Worm (Caenorhabditis elegans) whole organism, young adult: ENCODE results near the gene F52D1.2.
A peak's percentile ranks its signal among the peaks of the same experiment; 100 is the strongest.

ENCODE experiments used
- B0261.1 ChIP-seq: sonication (generic microtip); optimal IDR thresholded peaks from 2 replicates; lab custom pipeline; 2016; ENCODE audit warnings: mild to moderate bottlenecking, missing genetic modification characterization, moderate library complexity, missing compliant biosample characterization
- C06A6.2 ChIP-seq: fragments of 200-800 bp; sonication (Bioruptor generic); conservative IDR thresholded peaks from 2 replicates; pipeline ENCODE4 v1.3.6; 2022; ENCODE audit warnings: missing genetic modification characterization, missing compliant biosample characterization
- F23B12.7 ChIP-seq: sonication (generic microtip); optimal IDR thresholded peaks from 2 replicates; lab custom pipeline; 2017; ENCODE audit warnings: missing genetic modification characterization, mild to moderate bottlenecking, missing compliant biosample characterization, antibody characterized with exemption, moderate library complexity; ENCODE audit not compliant: insufficient read depth
- F57A8.1 ChIP-seq: fragments of 200-800 bp; sonication (Bioruptor generic); optimal IDR thresholded peaks from 2 replicates; lab custom pipeline; 2018; ENCODE audit warnings: mild to moderate bottlenecking, missing genetic modification characterization, moderate library complexity, missing compliant biosample characterization
- T07F8.4 ChIP-seq: sonication (generic microtip); optimal IDR thresholded peaks from 2 replicates; lab custom pipeline; 2016; ENCODE audit warnings: mild to moderate bottlenecking, missing genetic modification characterization, moderate library complexity, missing compliant biosample characterization
- T26A5.8 ChIP-seq: sonication (generic microtip); optimal IDR thresholded peaks from 2 replicates; lab custom pipeline; 2016; ENCODE audit warnings: missing genetic modification characterization, missing compliant biosample characterization
- Y79H2A.3 ChIP-seq: fragments of 200-800 bp; sonication (Bioruptor generic); conservative IDR thresholded peaks from 2 replicates; pipeline ENCODE4 v1.3.6; 2022; ENCODE audit warnings: missing genetic modification reagents, missing genetic modification characterization, missing compliant biosample characterization
- ZK185.1 ChIP-seq: sonication (generic microtip); optimal IDR thresholded peaks from 2 replicates; lab custom pipeline; 2016; ENCODE audit warnings: mild to moderate bottlenecking, missing genetic modification characterization, missing compliant biosample characterization; ENCODE audit not compliant: poor library complexity, severe bottlenecking
- ama-1 ChIP-seq, 3 experiments: fragments of 150-350 bp in 1 of 3; sonication (generic microtip) in 2 of 3; optimal IDR thresholded peaks; 2 replicates each; lab custom pipeline; 2014 to 2018; ENCODE audit warnings: missing biosample characterization in 2 of 3, missing genetic modification characterization in 2 of 3, missing genetic modification reagents in 2 of 3
- athp-1 ChIP-seq: sonication (generic microtip); optimal IDR thresholded peaks from 2 replicates; lab custom pipeline; 2017; ENCODE audit warnings: mild to moderate bottlenecking, missing genetic modification characterization, missing compliant biosample characterization
- attf-5 ChIP-seq: fragments of 200-800 bp; sonication (Bioruptor generic); optimal IDR thresholded peaks from 2 replicates; lab custom pipeline; 2018; ENCODE audit warnings: mild to moderate bottlenecking, missing genetic modification characterization, missing compliant biosample characterization
- attf-6 ChIP-seq: fragments of 200-800 bp; sonication (Bioruptor generic); IDR thresholded peaks from 2 replicates; pipeline ENCODE4 v1.3.6; 2022; ENCODE audit warnings: missing genetic modification reagents, missing genetic modification characterization, missing compliant biosample characterization
- bed-1 ChIP-seq: fragments of 200-800 bp; sonication (Bioruptor generic); IDR thresholded peaks from 2 replicates; pipeline ENCODE4 v1.3.6; 2022; ENCODE audit warnings: missing genetic modification reagents, missing genetic modification characterization, missing compliant biosample characterization
- ceh-27 ChIP-seq: fragments of 200-800 bp; sonication (Bioruptor generic); optimal IDR thresholded peaks from 2 replicates; lab custom pipeline; 2018; ENCODE audit warnings: mild to moderate bottlenecking, missing genetic modification characterization, moderate library complexity, missing compliant biosample characterization
- ceh-58 ChIP-seq: fragments of 200-800 bp; sonication (Bioruptor generic); IDR thresholded peaks from 2 replicates; pipeline ENCODE4 v1.3.6; 2022; ENCODE audit warnings: missing genetic modification characterization, missing compliant biosample characterization
- chd-7 ChIP-seq: sonication (generic microtip); optimal IDR thresholded peaks from 2 replicates; lab custom pipeline; 2016; ENCODE audit warnings: mild to moderate bottlenecking, missing genetic modification characterization, moderate library complexity, missing compliant biosample characterization
- dpff-1 ChIP-seq: sonication (generic microtip); optimal IDR thresholded peaks from 2 replicates; lab custom pipeline; 2017; ENCODE audit warnings: mild to moderate bottlenecking, missing genetic modification characterization, missing compliant biosample characterization
- egl-44 ChIP-seq: fragments of 200-800 bp; sonication (Bioruptor generic); IDR thresholded peaks from 2 replicates; pipeline ENCODE4 v1.3.6; 2022; ENCODE audit warnings: missing genetic modification reagents, missing genetic modification characterization, missing compliant biosample characterization
- gei-17 ChIP-seq: fragments of 200-800 bp; sonication (Bioruptor generic); optimal IDR thresholded peaks from 2 replicates; lab custom pipeline; 2018; ENCODE audit warnings: mild to moderate bottlenecking, missing genetic modification characterization, missing compliant biosample characterization
- him-1 ChIP-seq: sonication (generic microtip); optimal IDR thresholded peaks from 2 replicates; lab custom pipeline; 2016; ENCODE audit warnings: missing genotype, missing genetic modification reagents, missing genetic modification characterization, missing compliant biosample characterization
- hlh-26 ChIP-seq: fragments of 200-800 bp; sonication (Bioruptor generic); conservative IDR thresholded peaks from 2 replicates; pipeline ENCODE4 v1.3.6; 2022; ENCODE audit warnings: missing genetic modification reagents, missing genetic modification characterization, missing compliant biosample characterization
- hmg-20 ChIP-seq: fragments of 200-800 bp; sonication (Bioruptor generic); IDR thresholded peaks from 2 replicates; pipeline ENCODE4 v1.3.6; 2022; ENCODE audit warnings: missing genetic modification reagents, missing genetic modification characterization, missing compliant biosample characterization
- hrde-1 ChIP-seq: sonication (generic microtip); optimal IDR thresholded peaks from 2 replicates; lab custom pipeline; 2016; ENCODE audit warnings: missing genetic modification characterization, mild to moderate bottlenecking, missing compliant biosample characterization, moderate library complexity, missing genotype, missing genetic modification reagents, borderline replicate concordance
- hsf-1 ChIP-seq: fragments of 200-800 bp; sonication (Bioruptor generic); IDR thresholded peaks from 2 replicates; pipeline ENCODE4 v1.3.6; 2022; ENCODE audit warnings: missing genetic modification reagents, missing genetic modification characterization, missing compliant biosample characterization
- let-607 ChIP-seq, 2 experiments: fragments of 200-800 bp in 1 of 2; sonication (Bioruptor generic) in 1 of 2; sonication (generic microtip) in 1 of 2; optimal IDR thresholded peaks; 2 replicates each; lab custom pipeline; 2016 to 2018; ENCODE audit warnings: mild to moderate bottlenecking in 2 of 2, missing compliant biosample characterization in 2 of 2, missing genetic modification characterization in 2 of 2, moderate library complexity in 2 of 2, missing genotype in 1 of 2
- lin-26 ChIP-seq: fragments of 200-800 bp; sonication (Bioruptor generic); IDR thresholded peaks from 2 replicates; pipeline ENCODE4 v1.3.6; 2022; ENCODE audit warnings: missing genetic modification reagents, missing genetic modification characterization, missing compliant biosample characterization
- lsl-1 ChIP-seq: fragments of 200-800 bp; sonication (Bioruptor generic); optimal IDR thresholded peaks from 2 replicates; lab custom pipeline; 2018; ENCODE audit warnings: mild to moderate bottlenecking, missing genetic modification characterization, moderate library complexity, missing compliant biosample characterization
- mes-4 ChIP-seq: sonication (generic microtip); optimal IDR thresholded peaks from 2 replicates; lab custom pipeline; 2016; ENCODE audit warnings: missing genotype, missing genetic modification characterization, missing compliant biosample characterization
- mxl-1 ChIP-seq: sonication (generic microtip); optimal IDR thresholded peaks from 2 replicates; lab custom pipeline; 2016; ENCODE audit warnings: missing genetic modification characterization, missing compliant biosample characterization
- nfyb-1 ChIP-seq: fragments of 200-800 bp; sonication (Bioruptor generic); IDR thresholded peaks from 2 replicates; pipeline ENCODE4 v1.3.6; 2022; ENCODE audit warnings: missing genetic modification reagents, missing genetic modification characterization, missing compliant biosample characterization
- rec-8 ChIP-seq, 2 experiments: sonication (generic microtip); optimal IDR thresholded peaks; 2 replicates each; lab custom pipeline; 2016; ENCODE audit warnings: mild to moderate bottlenecking in 2 of 2, missing genetic modification characterization in 2 of 2, missing genetic modification reagents in 2 of 2, missing genotype in 2 of 2, missing biosample characterization in 1 of 2, missing compliant biosample characterization in 1 of 2, moderate library complexity in 1 of 2
- repo-1 ChIP-seq: sonication (generic microtip); optimal IDR thresholded peaks from 2 replicates; lab custom pipeline; 2017; ENCODE audit warnings: mild to moderate bottlenecking, missing genetic modification characterization, missing compliant biosample characterization
- rpc-1 ChIP-seq, 2 experiments: fragments of 150-350 bp in 1 of 2; sonication (generic microtip) in 1 of 2; optimal IDR thresholded peaks; 2 replicates each; lab custom pipeline; 2014 to 2018; ENCODE audit warnings: missing biosample characterization in 1 of 2, missing genetic modification characterization in 1 of 2, missing genetic modification reagents in 1 of 2, missing genotype in 1 of 2
- snpc-1.3 ChIP-seq: sonication (generic microtip); optimal IDR thresholded peaks from 2 replicates; lab custom pipeline; 2017; ENCODE audit warnings: missing genetic modification characterization, mild to moderate bottlenecking, missing compliant biosample characterization, antibody characterized with exemption, moderate library complexity, missing genotype, missing genetic modification reagents; ENCODE audit not compliant: insufficient read depth
- snpc-3.4 ChIP-seq: sonication (generic microtip); optimal IDR thresholded peaks from 2 replicates; lab custom pipeline; 2017; ENCODE audit warnings: missing genetic modification characterization, mild to moderate bottlenecking, missing compliant biosample characterization, antibody characterized with exemption, moderate library complexity, missing genotype, missing genetic modification reagents
- snpc-4 ChIP-seq, 5 experiments: fragments of 150-350 bp in 1 of 5; sonication (generic microtip) in 4 of 5; optimal IDR thresholded peaks; 2 replicates each; lab custom pipeline; 2014 to 2018; ENCODE audit warnings: missing genetic modification characterization in 5 of 5, missing biosample characterization in 3 of 5, antibody characterized with exemption in 2 of 5, mild to moderate bottlenecking in 2 of 5, missing compliant biosample characterization in 2 of 5, missing genotype in 2 of 5, moderate library complexity in 2 of 5, missing genetic modification reagents in 1 of 5
- somi-1 ChIP-seq: fragments of 200-800 bp; sonication (Bioruptor generic); optimal IDR thresholded peaks from 2 replicates; lab custom pipeline; 2018; ENCODE audit warnings: mild to moderate bottlenecking, missing genetic modification characterization, missing compliant biosample characterization
- sptf-2 ChIP-seq: fragments of 200-800 bp; sonication (Bioruptor generic); optimal IDR thresholded peaks from 2 replicates; lab custom pipeline; 2018; ENCODE audit warnings: mild to moderate bottlenecking, missing genetic modification characterization, missing compliant biosample characterization
- tbp1 ChIP-seq: fragments of 200-800 bp; sonication (Bioruptor generic); optimal IDR thresholded peaks from 2 replicates; lab custom pipeline; 2018; ENCODE audit warnings: mild to moderate bottlenecking, missing genetic modification characterization, missing compliant biosample characterization
- ztf-18 ChIP-seq: sonication (generic microtip); optimal IDR thresholded peaks from 2 replicates; lab custom pipeline; 2016; ENCODE audit warnings: missing genotype, mild to moderate bottlenecking, missing genetic modification characterization, missing compliant biosample characterization
- ztf-25 ChIP-seq: fragments of 200-800 bp; sonication (Bioruptor generic); IDR thresholded peaks from 2 replicates; pipeline ENCODE4 v1.3.6; 2022; ENCODE audit warnings: missing genetic modification reagents, missing genetic modification characterization, missing compliant biosample characterization
- ztf-6 ChIP-seq: fragments of 200-800 bp; sonication (Bioruptor generic); IDR thresholded peaks from 2 replicates; pipeline ENCODE4 v1.3.6; 2022; ENCODE audit warnings: missing genetic modification reagents, missing genetic modification characterization, missing compliant biosample characterization

The F52D1.2 gene

ce11 chrX:489635-490105 lies 39.7 kb upstream of the F52D1.2 start, which contains the start of gene egl-17 (continued):
- TF ChIP-seq ceh-58 (GFP tag; lab: Robert Waterston, UW) (0 out of 2 replicates have a peak, but pooled peaks have one; percentile 76), ztf-18 (tag; lab: Kevin White, UChicago) (peak; percentile 72), tbp1 (GFP tag; lab: Kevin White, UChicago) (peak; percentile 95), him-1 (tag; lab: Kevin White, UChicago) (peak; percentile 98), repo-1 (tag; lab: Kevin White, UChicago) (peak; percentile 83), T26A5.8 (tag; lab: Kevin White, UChicago) (peak; percentile 63), let-607 (tag; optimal IDR thresholded peaks at IDR 0.05; lab: Kevin White, UChicago) (peak; percentile 64 to 69)
- TF ChIP-seq, all 124 proteins: peak for 101

ce11 chrX:487669-488068 lies 37.7 kb upstream of the F52D1.2 start:
- TF ChIP-seq snpc-1.3: peak; percentile 65
- peak; percentile 45; the same call in 1 of the 2 replicates for TF ChIP-seq nfyb-1 (GFP tag; lab: Robert Waterston, UW)
- 0 out of 2 replicates have a peak, but pooled peaks have one; percentile 31 for TF ChIP-seq ztf-6
- TF ChIP-seq dpff-1 (tag; lab: Kevin White, UChicago): no peak
- TF ChIP-seq ZK185.1 (tag; lab: Kevin White, UChicago): peak; percentile 47
- TF ChIP-seq mes-4 (tag; lab: Kevin White, UChicago): peak; percentile 65
- no peak for TF ChIP-seq gei-17 (GFP tag; lab: Kevin White, UChicago)
- TF ChIP-seq lin-26 (GFP tag; lab: Robert Waterston, UW): peak; percentile 96
- 0 out of 2 replicates have a peak, but pooled peaks have one; percentile 13 for TF ChIP-seq Y79H2A.3 (GFP tag; lab: Robert Waterston, UW)
- TF ChIP-seq snpc-3.4: peak; percentile 59
- peak; percentile 33 for TF ChIP-seq hrde-1 (tag; lab: Kevin White, UChicago)
- TF ChIP-seq hlh-26 (GFP tag; lab: Robert Waterston, UW): no peak
- TF ChIP-seq hmg-20 (GFP tag; lab: Robert Waterston, UW): 0 out of 2 replicates have a peak, but pooled peaks have one; percentile 17
- 0 out of 2 replicates have a peak, but pooled peaks have one; percentile 33 for TF ChIP-seq hsf-1 (GFP tag; lab: Robert Waterston, UW)
- 0 out of 2 replicates have a peak, but pooled peaks have one; percentile 28 for TF ChIP-seq bed-1 (GFP tag; lab: Robert Waterston, UW)
- TF ChIP-seq ama-1 (optimal IDR thresholded peaks at IDR 0.05; lab: Kevin White, UChicago): no peak
- peak; percentile 55 to 71 for TF ChIP-seq ama-1 (GFP tag; optimal IDR thresholded peaks at IDR 0.05; lab: Kevin White, UChicago)
- TF ChIP-seq attf-6 (GFP tag; lab: Robert Waterston, UW): peak; percentile 47; the same call in 1 of the 2 replicates
- TF ChIP-seq egl-44 (GFP tag; lab: Robert Waterston, UW): peak; percentile 63; the same call in 1 of the 2 replicates
- TF ChIP-seq snpc-4 (GFP tag; optimal IDR thresholded peaks at IDR 0.05; lab: Kevin White, UChicago): peak; percentile 70
- TF ChIP-seq snpc-4 (tag; optimal IDR thresholded peaks at IDR 0.05; lab: Kevin White, UChicago): peak in 1 of 4 experiments; percentile 77
- TF ChIP-seq attf-5 (GFP tag; lab: Kevin White, UChicago): peak; percentile 59
- TF ChIP-seq T07F8.4 (tag; lab: Kevin White, UChicago): peak; percentile 60
- peak; percentile 93; the same call in 1 of the 2 replicates for TF ChIP-seq ztf-25 (GFP tag; lab: Robert Waterston, UW)
- peak; percentile 16 for TF ChIP-seq ceh-27 (GFP tag; lab: Kevin White, UChicago)
- peak; percentile 16 for TF ChIP-seq F23B12.7 (tag; lab: Kevin White, UChicago)
- TF ChIP-seq rpc-1 (optimal IDR thresholded peaks at IDR 0.05; lab: Kevin White, UChicago): peak; percentile 84
- peak; percentile 99 for TF ChIP-seq rpc-1 (tag; optimal IDR thresholded peaks at IDR 0.05; lab: Kevin White, UChicago)
- peak; percentile 26 for TF ChIP-seq lsl-1 (GFP tag; lab: Kevin White, UChicago)
- peak; percentile 25 for TF ChIP-seq chd-7 (tag; lab: Kevin White, UChicago)
- TF ChIP-seq B0261.1 (tag; lab: Kevin White, UChicago): peak; percentile 81
- TF ChIP-seq rec-8 (tag; optimal IDR thresholded peaks at IDR 0.05; lab: Kevin White, UChicago): peak in 1 of 2 experiments; percentile 58
- TF ChIP-seq mxl-1 (tag; lab: Kevin White, UChicago): peak; percentile 77
- no peak for TF ChIP-seq ceh-58 (GFP tag; lab: Robert Waterston, UW)
- peak; percentile 62 for TF ChIP-seq sptf-2 (GFP tag; lab: Kevin White, UChicago)
- TF ChIP-seq somi-1 (GFP tag; lab: Kevin White, UChicago): peak; percentile 11
- TF ChIP-seq F57A8.1 (GFP tag; lab: Kevin White, UChicago): peak; percentile 42
- no peak for TF ChIP-seq C06A6.2 (GFP tag; lab: Robert Waterston, UW)
- TF ChIP-seq athp-1: peak; percentile 35
